Worm (Caenorhabditis elegans) whole organism, L1 larva: ENCODE measurements around the gene cal-7.

Source experiments
- lin-39 ChIP-seq: fragments of 150-350 bp; optimal IDR thresholded peaks from 2 replicates; lab custom pipeline; 2014; ENCODE audit warnings: missing biosample characterization, missing genetic modification reagents, missing genetic modification characterization
- nhr-77 ChIP-seq: fragments of 150-350 bp; optimal IDR thresholded peaks from 2 replicates; lab custom pipeline; 2014; ENCODE audit warnings: missing biosample characterization, missing genetic modification characterization

DNA sequence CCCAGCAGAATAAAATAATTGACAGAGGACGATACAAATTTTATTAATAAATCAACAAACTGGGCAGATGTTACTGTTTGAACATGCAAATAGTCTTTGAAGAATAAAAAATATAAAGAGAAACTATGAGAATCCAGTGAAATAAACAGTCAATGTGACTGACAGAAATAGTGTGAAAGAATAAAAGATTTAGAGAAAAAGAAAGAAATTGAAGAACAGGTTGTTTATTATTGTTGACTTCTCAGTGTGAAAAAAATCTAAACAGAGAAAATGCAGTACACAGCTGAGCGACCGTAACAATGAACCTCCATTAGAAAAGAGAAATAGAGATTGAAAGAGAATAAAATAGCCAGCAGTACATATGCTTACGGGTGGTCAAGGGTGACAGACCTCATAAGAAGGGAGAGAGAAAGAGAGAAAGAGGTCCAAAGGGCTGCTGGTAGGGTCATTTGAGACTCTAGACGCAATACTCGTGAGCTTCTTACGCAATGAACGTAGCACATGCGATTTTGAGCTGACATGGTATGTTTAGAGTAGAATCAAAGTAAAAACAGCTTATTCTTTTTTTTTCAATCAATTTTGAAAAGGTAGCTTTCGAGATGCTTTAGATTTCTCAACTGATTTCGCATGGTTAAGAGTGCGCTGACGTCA is 9.8 kb upstream of the cal-7 start, which contains the start of gene slcr-46.3:
- TF ChIP-seq lin-39 (tag; lab: Kevin White, UChicago) = no peak
- no peak for TF ChIP-seq nhr-77
